Worm (Caenorhabditis elegans) whole organism, late embryonic: ENCODE data around the gene folt-2.

Source experiments
- C38D4.7 ChIP-seq: fragments of 200-800 bp; sonication (Bioruptor generic); optimal IDR thresholded peaks from 2 replicates; lab custom pipeline; 2018; ENCODE audit warnings: mild to moderate bottlenecking, missing genetic modification characterization, moderate library complexity, missing compliant biosample characterization
- K09A11.1 ChIP-seq: sonication (generic microtip); optimal IDR thresholded peaks from 2 replicates; lab custom pipeline; 2017; ENCODE audit warnings: antibody characterized with exemption, mild to moderate bottlenecking, missing genetic modification characterization, missing compliant biosample characterization; ENCODE audit not compliant: insufficient read depth
- T23F11.4 ChIP-seq: fragments of 200-800 bp; sonication (Bioruptor generic); optimal IDR thresholded peaks from 2 replicates; lab custom pipeline; 2018; ENCODE audit warnings: mild to moderate bottlenecking, missing genetic modification characterization, missing compliant biosample characterization
- Y22D7AL.16 ChIP-seq: sonication (generic microtip); optimal IDR thresholded peaks from 2 replicates; lab custom pipeline; 2016; ENCODE audit warnings: missing genetic modification characterization, missing compliant biosample characterization
- ahr-1 ChIP-seq: sonication (generic microtip); optimal IDR thresholded peaks from 2 replicates; lab custom pipeline; 2016; ENCODE audit warnings: missing genetic modification characterization, missing compliant biosample characterization
- ceh-19 ChIP-seq: fragments of 200-800 bp; sonication (Bioruptor generic); optimal IDR thresholded peaks from 2 replicates; lab custom pipeline; 2018; ENCODE audit warnings: mild to moderate bottlenecking, missing genetic modification characterization, missing compliant biosample characterization
- ceh-22 ChIP-seq: sonication (generic microtip); optimal IDR thresholded peaks from 2 replicates; lab custom pipeline; 2017; ENCODE audit warnings: missing biosample characterization, missing genetic modification characterization
- ceh-24 ChIP-seq: sonication (generic microtip); optimal IDR thresholded peaks from 2 replicates; lab custom pipeline; 2016; ENCODE audit warnings: mild to moderate bottlenecking, missing genetic modification characterization, missing compliant biosample characterization
- ceh-31 ChIP-seq: sonication (generic microtip); optimal IDR thresholded peaks from 2 replicates; lab custom pipeline; 2016; ENCODE audit warnings: missing genetic modification characterization, missing compliant biosample characterization
- ceh-34 ChIP-seq: sonication (generic microtip); optimal IDR thresholded peaks from 2 replicates; lab custom pipeline; 2016; ENCODE audit warnings: mild to moderate bottlenecking, missing genetic modification characterization, missing compliant biosample characterization
- ceh-6 ChIP-seq: fragments of 200-800 bp; sonication (Bioruptor generic); optimal IDR thresholded peaks from 2 replicates; lab custom pipeline; 2018; ENCODE audit warnings: mild to moderate bottlenecking, missing genetic modification characterization, missing compliant biosample characterization
- ceh-9 ChIP-seq: sonication (generic microtip); optimal IDR thresholded peaks from 2 replicates; lab custom pipeline; 2016; ENCODE audit warnings: mild to moderate bottlenecking, missing genetic modification characterization, inconsistent platforms, missing compliant biosample characterization
- che-1 ChIP-seq: sonication (generic microtip); optimal IDR thresholded peaks from 2 replicates; lab custom pipeline; 2016; ENCODE audit warnings: mild to moderate bottlenecking, missing genetic modification characterization, missing compliant biosample characterization
- dmd-4 ChIP-seq: sonication (generic microtip); optimal IDR thresholded peaks from 2 replicates; lab custom pipeline; 2016; ENCODE audit warnings: borderline replicate concordance, missing genetic modification characterization, missing compliant biosample characterization
- dve-1 ChIP-seq: sonication (generic microtip); optimal IDR thresholded peaks from 2 replicates; lab custom pipeline; 2017; ENCODE audit warnings: antibody characterized with exemption, mild to moderate bottlenecking, missing genetic modification characterization, missing compliant biosample characterization
- elt-2 ChIP-seq: sonication (generic microtip); optimal IDR thresholded peaks from 2 replicates; lab custom pipeline; 2016; ENCODE audit warnings: missing genetic modification reagents, missing genetic modification characterization, missing compliant biosample characterization
- ets-4 ChIP-seq: sonication (generic microtip); optimal IDR thresholded peaks from 2 replicates; lab custom pipeline; 2016; ENCODE audit warnings: missing genetic modification characterization, missing compliant biosample characterization
- eyg-1 ChIP-seq: sonication (generic microtip); optimal IDR thresholded peaks from 2 replicates; lab custom pipeline; 2016; ENCODE audit warnings: missing genotype, missing genetic modification characterization, missing compliant biosample characterization
- fax-1 ChIP-seq: sonication (generic microtip); optimal IDR thresholded peaks from 2 replicates; lab custom pipeline; 2016; ENCODE audit warnings: missing genotype, missing genetic modification characterization, missing compliant biosample characterization
- fkh-6 ChIP-seq: sonication (generic microtip); optimal IDR thresholded peaks from 2 replicates; lab custom pipeline; 2016; ENCODE audit warnings: missing genetic modification characterization, missing compliant biosample characterization
- hlh-13 ChIP-seq: fragments of 200-800 bp; sonication (Bioruptor generic); optimal IDR thresholded peaks from 2 replicates; lab custom pipeline; 2018; ENCODE audit warnings: mild to moderate bottlenecking, missing genetic modification characterization, missing compliant biosample characterization
- hlh-15 ChIP-seq: sonication (generic microtip); optimal IDR thresholded peaks from 2 replicates; lab custom pipeline; 2016; ENCODE audit warnings: missing genetic modification characterization, missing compliant biosample characterization
- hlh-30 ChIP-seq: sonication (generic microtip); optimal IDR thresholded peaks from 2 replicates; lab custom pipeline; 2017; ENCODE audit warnings: antibody characterized with exemption, missing genetic modification characterization, missing compliant biosample characterization; ENCODE audit not compliant: insufficient read depth
- hlh-8 ChIP-seq: sonication (generic microtip); optimal IDR thresholded peaks from 2 replicates; lab custom pipeline; 2016; ENCODE audit warnings: missing genotype, missing genetic modification characterization, missing compliant biosample characterization
- lin-11 ChIP-seq: fragments of 200-800 bp; sonication (Bioruptor generic); optimal IDR thresholded peaks from 2 replicates; lab custom pipeline; 2018; ENCODE audit warnings: mild to moderate bottlenecking, missing genetic modification characterization, missing compliant biosample characterization
- mec-3 ChIP-seq: sonication (generic microtip); optimal IDR thresholded peaks from 2 replicates; lab custom pipeline; 2016; ENCODE audit warnings: borderline replicate concordance, missing genetic modification characterization, missing compliant biosample characterization
- nhr-232 ChIP-seq: sonication (generic microtip); optimal IDR thresholded peaks from 2 replicates; lab custom pipeline; 2016; ENCODE audit warnings: missing genetic modification characterization, missing compliant biosample characterization
- odd-2 ChIP-seq: sonication (generic microtip); optimal IDR thresholded peaks from 2 replicates; lab custom pipeline; 2017; ENCODE audit warnings: antibody characterized with exemption, mild to moderate bottlenecking, missing genetic modification characterization, missing compliant biosample characterization
- pha-2 ChIP-seq: sonication (generic microtip); optimal IDR thresholded peaks from 2 replicates; lab custom pipeline; 2017; ENCODE audit warnings: mild to moderate bottlenecking, missing genetic modification characterization, missing compliant biosample characterization
- pha-4 ChIP-seq: fragments of 150-350 bp; optimal IDR thresholded peaks from 2 replicates; lab custom pipeline; 2018; ENCODE audit warnings: missing biosample characterization, missing genetic modification reagents, missing genetic modification characterization
- pqm-1 ChIP-seq: sonication (generic microtip); optimal IDR thresholded peaks from 2 replicates; lab custom pipeline; 2016; ENCODE audit warnings: missing genetic modification characterization, missing compliant biosample characterization
- pros-1 ChIP-seq: fragments of 150-350 bp; optimal IDR thresholded peaks from 2 replicates; lab custom pipeline; 2014; ENCODE audit warnings: missing biosample characterization, missing genetic modification reagents, missing genetic modification characterization
- ref-2 ChIP-seq: sonication (generic microtip); optimal IDR thresholded peaks from 2 replicates; lab custom pipeline; 2016; ENCODE audit warnings: missing genetic modification characterization, missing compliant biosample characterization
- sox-4 ChIP-seq: sonication (generic microtip); optimal IDR thresholded peaks from 2 replicates; lab custom pipeline; 2017; ENCODE audit warnings: mild to moderate bottlenecking, missing genetic modification characterization, inconsistent platforms, missing compliant biosample characterization
- syd-9 ChIP-seq: sonication (generic microtip); optimal IDR thresholded peaks from 2 replicates; lab custom pipeline; 2016; ENCODE audit warnings: mild to moderate bottlenecking, missing genetic modification characterization, moderate library complexity, missing compliant biosample characterization
- unc-3 ChIP-seq, 2 experiments: fragments of 200-800 bp in 1 of 2; sonication (Bioruptor generic) in 1 of 2; sonication (generic microtip) in 1 of 2; conservative IDR thresholded peaks in 1 of 2; optimal IDR thresholded peaks in 1 of 2; 2 replicates each; pipeline versions ENCODE4 v1.3.6 to Lab custom; 2016 to 2022; ENCODE audit warnings: missing compliant biosample characterization in 2 of 2, missing genetic modification characterization in 2 of 2, missing genetic modification reagents in 1 of 2
- ztf-16 ChIP-seq: sonication (generic microtip); optimal IDR thresholded peaks from 2 replicates; lab custom pipeline; 2017; ENCODE audit warnings: missing genetic modification characterization, missing compliant biosample characterization

The folt-2 gene

ce11 chrV:2875422-2875821 lies at the start of gene folt-2:
Gene folt-2, minus strand, starts transcription at chrV:2875600.
- TF ChIP-seq pqm-1 (tag; lab: Kevin White, UChicago) (no peak), unc-3 (GFP tag; conservative IDR thresholded peaks at IDR 0.05; lab: Robert Waterston, UW) (no peak), unc-3 (tag; optimal IDR thresholded peaks at IDR 0.05; lab: Kevin White, UChicago) (no peak), pha-2 (tag; lab: Kevin White, UChicago) (no peak), eyg-1 (tag; lab: Kevin White, UChicago) (no peak), ceh-19 (GFP tag; lab: Kevin White, UChicago) (no peak), sox-4 (tag; lab: Kevin White, UChicago) (no peak), ceh-34 (tag; lab: Kevin White, UChicago) (no peak), hlh-30 (tag; lab: Kevin White, UChicago) (no peak), elt-2 (tag; lab: Kevin White, UChicago) (no peak), ref-2 (no peak), ceh-6 (no peak), odd-2 (no peak), hlh-8 (tag; lab: Kevin White, UChicago) (no peak)

ce11 chrV:2922594-2922993 lies 47.2 kb upstream of the folt-2 start, which contains the start of gene srh-38:
Gene srh-38, minus strand, starts transcription at chrV:2922694.
- TF ChIP-seq dmd-4, result no peak
- TF ChIP-seq odd-2, result no peak
- TF ChIP-seq unc-3 (GFP tag; conservative IDR thresholded peaks at IDR 0.05; lab: Robert Waterston, UW), result no peak
- TF ChIP-seq unc-3 (tag; optimal IDR thresholded peaks at IDR 0.05; lab: Kevin White, UChicago), result no peak
- TF ChIP-seq ztf-16 (tag; lab: Kevin White, UChicago), result no peak
- TF ChIP-seq ahr-1 (tag; lab: Kevin White, UChicago), result no peak
- no peak for TF ChIP-seq ceh-9
- TF ChIP-seq hlh-15, result no peak
- TF ChIP-seq, all 69 proteins: peak for 0

ce11 chrV:2920125-2920524 lies 44.7 kb upstream of the folt-2 start:
- TF ChIP-seq lin-11 (tag; lab: Kevin White, UChicago), result no peak
- TF ChIP-seq, all 69 proteins: peak for 0

ce11 chrV:2913948-2914347 lies 38.5 kb upstream of the folt-2 start, which contains the start of gene srh-146:
Gene srh-146, plus strand, starts transcription at chrV:2914248.
- TF ChIP-seq ceh-22 (tag; lab: Kevin White, UChicago), result no peak
- TF ChIP-seq dmd-4, result no peak
- TF ChIP-seq ets-4, result no peak
- no peak for TF ChIP-seq nhr-232

- TF ChIP-seq T23F11.4 (GFP tag; lab: Kevin White, UChicago) (no peak), dve-1 (tag; lab: Kevin White, UChicago) (no peak), pros-1 (no peak), ceh-24 (tag; lab: Kevin White, UChicago) (no peak), fkh-6 (tag; lab: Kevin White, UChicago) (no peak), K09A11.1 (no peak), pha-4 (tag; lab: Kevin White, UChicago) (no peak), Y22D7AL.16 (tag; lab: Kevin White, UChicago) (no peak), hlh-8 (tag; lab: Kevin White, UChicago) (no peak), ceh-19 (GFP tag; lab: Kevin White, UChicago) (no peak), fax-1 (tag; lab: Kevin White, UChicago) (no peak), che-1 (no peak), hlh-13 (GFP tag; lab: Kevin White, UChicago) (no peak), hlh-30 (tag; lab: Kevin White, UChicago) (no peak), unc-3 (GFP tag; conservative IDR thresholded peaks at IDR 0.05; lab: Robert Waterston, UW) (no peak), unc-3 (tag; optimal IDR thresholded peaks at IDR 0.05; lab: Kevin White, UChicago) (no peak), syd-9 (tag; lab: Kevin White, UChicago) (no peak), ceh-31 (no peak), pqm-1 (tag; lab: Kevin White, UChicago) (no peak), mec-3 (tag; lab: Kevin White, UChicago) (no peak), C38D4.7 (GFP tag; lab: Kevin White, UChicago) (no peak)
- TF ChIP-seq, all 69 proteins: peak for 0
These were observed 37.5 kb upstream of the folt-2 start, which contains the start of gene C31B8.9 for ce11 chrV:2912901-2913300. Gene C31B8.9, minus strand, starts transcription at chrV:2913001.
